Fruit fly (Drosophila melanogaster): ENCODE measurements around the gene slgA.

Gene slgA

dm6 chrX:21337057-21337456 is 36.7 kb upstream of the slgA start:
- TF ChIP-seq Eip78C (GFP tag) = no peak
- no peak for TF ChIP-seq esn (GFP tag; optimal IDR thresholded peaks at IDR 0.05)
- no peak for TF ChIP-seq Eip93F (GFP tag; optimal IDR thresholded peaks at IDR 0.05)
- TF ChIP-seq spab (GFP tag; optimal IDR thresholded peaks at IDR 0.05) = no peak
- no peak for TF ChIP-seq CG6808 (GFP tag; optimal IDR thresholded peaks at IDR 0.05)
- TF ChIP-seq Lpt (GFP tag; optimal IDR thresholded peaks at IDR 0.05) = no peak
- no peak for TF ChIP-seq Ets21C (GFP tag; optimal IDR thresholded peaks at IDR 0.05)
- TF ChIP-seq Sox102F (GFP tag; optimal IDR thresholded peaks at IDR 0.05) = no peak
- TF ChIP-seq CG11762 (GFP tag; optimal IDR thresholded peaks at IDR 0.05; ENCODE audit: insufficient read depth) = no peak

dm6 chrX:21338153-21338552 is 35.6 kb upstream of the slgA start:
- TF ChIP-seq CG16779 (tag; optimal IDR thresholded peaks at IDR 0.05) = no peak
- TF ChIP-seq acj6 (GFP tag; optimal IDR thresholded peaks at IDR 0.05) = no peak
- no peak for TF ChIP-seq CG32006 (GFP tag; optimal IDR thresholded peaks at IDR 0.05)
- TF ChIP-seq fkh (GFP tag; optimal IDR thresholded peaks at IDR 0.05) = no peak
- TF ChIP-seq Hr39 (GFP tag; optimal IDR thresholded peaks at IDR 0.05) = no peak
- TF ChIP-seq CG6276 (GFP tag; optimal IDR thresholded peaks at IDR 0.05) = no peak
- no peak for TF ChIP-seq Eip75B (GFP tag; optimal IDR thresholded peaks at IDR 0.05)
- no peak for TF ChIP-seq CG8319 (GFP tag; optimal IDR thresholded peaks at IDR 0.05)
- no peak for TF ChIP-seq Hr4 (GFP tag; optimal IDR thresholded peaks at IDR 0.05)
- no peak for TF ChIP-seq CG6163 (GFP tag; IDR thresholded peaks at IDR 0.05)
- no peak for TF ChIP-seq CG11902 (GFP tag; optimal IDR thresholded peaks at IDR 0.05)
- no peak for TF ChIP-seq Sox14 (GFP tag; optimal IDR thresholded peaks at IDR 0.05)
- TF ChIP-seq Ets21C (GFP tag; optimal IDR thresholded peaks at IDR 0.05) = no peak
- TF ChIP-seq CG10669 (GFP tag; optimal IDR thresholded peaks at IDR 0.05) = no peak
- TF ChIP-seq pdm3 (GFP tag; optimal IDR thresholded peaks at IDR 0.05) = no peak
- TF ChIP-seq Eip78C (GFP tag) = no peak
- no peak for TF ChIP-seq eg (GFP tag; IDR thresholded peaks at IDR 0.05)
- TF ChIP-seq Sox15 (GFP tag; optimal IDR thresholded peaks at IDR 0.05) = no peak

DNA sequence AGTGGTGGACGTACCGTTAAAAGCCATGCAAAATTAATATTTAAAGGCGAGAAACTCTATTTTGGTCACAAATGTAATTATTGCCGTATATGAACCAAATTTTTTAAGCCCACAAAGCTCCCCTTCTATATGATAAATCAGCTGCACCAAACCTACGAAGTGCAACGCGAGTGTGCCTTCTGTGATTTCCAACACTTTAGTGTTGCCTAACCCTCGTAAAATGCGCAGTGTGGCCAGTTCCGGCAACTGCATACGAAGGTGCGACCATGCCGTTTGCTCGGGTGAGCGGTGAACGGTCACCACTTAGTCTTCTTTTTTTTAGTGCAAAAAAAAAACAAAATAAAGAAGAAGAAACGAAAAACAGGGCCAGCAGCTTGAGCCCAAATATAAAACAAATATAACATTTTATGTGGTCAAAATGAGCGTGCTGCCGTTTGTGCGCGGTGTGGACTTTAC is 34.3 kb upstream of the slgA start, which contains the start of the genes tty and fliI:
TSS of gene tty (minus strand) at position 201 of the 456 bp plus-strand sequence.
TSS of gene fliI (plus strand) at position 266 of the 456 bp plus-strand sequence.
- TF ChIP-seq CG6163 (GFP tag; IDR thresholded peaks at IDR 0.05) = peak; percentile 95
- peak; percentile 95 for TF ChIP-seq CG8119 (GFP tag; IDR thresholded peaks at IDR 0.05)
- TF ChIP-seq CG6792 (GFP tag; optimal IDR thresholded peaks at IDR 0.05) = peak; percentile 84
- peak; percentile 86 for TF ChIP-seq CG6854 (GFP tag; optimal IDR thresholded peaks at IDR 0.05)
- peak; percentile 94 for TF ChIP-seq CG6276 (GFP tag; optimal IDR thresholded peaks at IDR 0.05)
- peak; percentile 90 for TF ChIP-seq Hr4 (GFP tag; optimal IDR thresholded peaks at IDR 0.05)
- TF ChIP-seq CG3919 (GFP tag; optimal IDR thresholded peaks at IDR 0.05) = peak; percentile 90
- peak; percentile 88 for TF ChIP-seq spab (GFP tag; optimal IDR thresholded peaks at IDR 0.05)
- TF ChIP-seq Eip93F (GFP tag; optimal IDR thresholded peaks at IDR 0.05) = no peak
- peak; percentile 92 for TF ChIP-seq Gug (GFP tag; IDR thresholded peaks at IDR 0.05)
- peak; percentile 87 for TF ChIP-seq CG15336 (GFP tag; IDR thresholded peaks at IDR 0.05)
- TF ChIP-seq Lpt (GFP tag; optimal IDR thresholded peaks at IDR 0.05) = peak; percentile 78
- TF ChIP-seq CG1621 (tag; optimal IDR thresholded peaks at IDR 0.05) = peak; percentile 88
- TF ChIP-seq Eip78C (GFP tag) = peak; percentile 94
- peak; percentile 70 for TF ChIP-seq CG34406 (GFP tag; optimal IDR thresholded peaks at IDR 0.05)
- peak; percentile 55 for TF ChIP-seq Blimp-1 (GFP tag; optimal IDR thresholded peaks at IDR 0.05)
- TF ChIP-seq Met (GFP tag; optimal IDR thresholded peaks at IDR 0.05) = peak; percentile 89
- TF ChIP-seq CG8319 (GFP tag; optimal IDR thresholded peaks at IDR 0.05) = peak; percentile 62
- TF ChIP-seq topi (GFP tag; optimal IDR thresholded peaks at IDR 0.05) = peak; percentile 85
- TF ChIP-seq CG8632 (GFP tag; optimal IDR thresholded peaks at IDR 0.05) = peak; percentile 78
- peak; percentile 92 for TF ChIP-seq CG32006 (GFP tag; optimal IDR thresholded peaks at IDR 0.05)
- peak; percentile 84 for TF ChIP-seq net (GFP tag; optimal IDR thresholded peaks at IDR 0.05)
- peak; percentile 85 for TF ChIP-seq achi (GFP tag; optimal IDR thresholded peaks at IDR 0.05)
- peak; percentile 88 for TF ChIP-seq esn (GFP tag; optimal IDR thresholded peaks at IDR 0.05)
- peak; percentile 96 for TF ChIP-seq eg (GFP tag; IDR thresholded peaks at IDR 0.05)
- TF ChIP-seq CG10631 (GFP tag; optimal IDR thresholded peaks at IDR 0.05) = peak; percentile 86
- peak; percentile 92 for TF ChIP-seq Sox14 (GFP tag; optimal IDR thresholded peaks at IDR 0.05)
- peak; percentile 89 for TF ChIP-seq Ets96B (tag; optimal IDR thresholded peaks at IDR 0.05)
- peak; percentile 83 for TF ChIP-seq CG11902 (GFP tag; optimal IDR thresholded peaks at IDR 0.05)
- peak; percentile 91 for TF ChIP-seq CG31627 (GFP tag; optimal IDR thresholded peaks at IDR 0.05)
- TF ChIP-seq CG7368 (GFP tag; optimal IDR thresholded peaks at IDR 0.05) = peak; percentile 87
- TF ChIP-seq OdsH (GFP tag; optimal IDR thresholded peaks at IDR 0.05) = peak; percentile 91
- peak; percentile 75 to 88 for TF ChIP-seq salr (GFP tag; optimal IDR thresholded peaks at IDR 0.05)
- peak; percentile 95 for TF ChIP-seq CG6808 (GFP tag; optimal IDR thresholded peaks at IDR 0.05)
- TF ChIP-seq cyc (GFP tag; optimal IDR thresholded peaks at IDR 0.05) = peak; percentile 91
- peak; percentile 97 for TF ChIP-seq ss (GFP tag; optimal IDR thresholded peaks at IDR 0.05)

Data from whole organism, prepupa.